Fruit fly (Drosophila melanogaster): ENCODE measurements around the gene NijA.

The NijA gene

dm6 chr3L:10712005-10712404, 15.3 kb upstream of the NijA start:
- TF ChIP-seq CG11456 (GFP tag; IDR thresholded peaks at IDR 0.05) (no peak), pb (GFP tag; optimal IDR thresholded peaks at IDR 0.05) (no peak), CG10543 (GFP tag; optimal IDR thresholded peaks at IDR 0.05) (no peak), zfh1 (GFP tag; IDR thresholded peaks at IDR 0.05) (no peak), Hmr (GFP tag; optimal IDR thresholded peaks at IDR 0.05) (no peak), amos (GFP tag; IDR thresholded peaks at IDR 0.05; ENCODE audit: partially characterized antibody) (no peak), Mad (GFP tag; optimal IDR thresholded peaks at IDR 0.05) (no peak), Dad (GFP tag; optimal IDR thresholded peaks at IDR 0.05) (no peak), CG7928 (GFP tag; optimal IDR thresholded peaks at IDR 0.05) (no peak), en (GFP tag; optimal IDR thresholded peaks at IDR 0.05) (no peak), ranshi (GFP tag; IDR thresholded peaks at IDR 0.05) (no peak), CG12219 (GFP tag; optimal IDR thresholded peaks at IDR 0.05) (no peak)

- TF ChIP-seq hkb (optimal IDR thresholded peaks at IDR 0.05) (no peak), hkb (GFP tag; IDR thresholded peaks at IDR 0.05) (no peak), tna (GFP tag; IDR thresholded peaks at IDR 0.05; ENCODE audit: partially characterized antibody) (no peak), Antp (GFP tag; optimal IDR thresholded peaks at IDR 0.05) (no peak), corto (GFP tag; optimal IDR thresholded peaks at IDR 0.05) (peak; percentile 42), lbe (GFP tag; optimal IDR thresholded peaks at IDR 0.05) (peak; percentile 72)
These were observed 14.7 kb upstream of the NijA start for dm6 chr3L:10711352-10711751.

dm6 chr3L:10709132-10709531, 12.5 kb upstream of the NijA start:
- peak; percentile 48; the same call in 1 of the 2 replicates for TF ChIP-seq Drgx (GFP tag; IDR thresholded peaks at IDR 0.05)
- 0 out of 3 replicates have a peak, but pooled peaks have one; percentile 32 for TF ChIP-seq CG17361 (GFP tag; IDR thresholded peaks at IDR 0.05)
- TF ChIP-seq wor (GFP tag; IDR thresholded peaks at IDR 0.05): no peak
- TF ChIP-seq sens (GFP tag): peak; percentile 20
- TF ChIP-seq row (GFP tag; IDR thresholded peaks at IDR 0.05): peak; percentile 32; the same call in 1 of the 3 replicates
- TF ChIP-seq CG6791 (GFP tag; IDR thresholded peaks at IDR 0.05; ENCODE audit: partially characterized antibody): 0 out of 3 replicates have a peak, but pooled peaks have one; percentile 40
- TF ChIP-seq CG9932 (GFP tag; IDR thresholded peaks at IDR 0.05): no peak
- peak; percentile 17 for TF ChIP-seq gem (tag; optimal IDR thresholded peaks at IDR 0.05)

- TF ChIP-seq bcd (GFP tag; optimal IDR thresholded peaks at IDR 0.05) (no peak), hkb (optimal IDR thresholded peaks at IDR 0.05) (no peak), hkb (GFP tag; IDR thresholded peaks at IDR 0.05) (peak; percentile 22; the same call in 1 of the 2 replicates), sisA (GFP tag; IDR thresholded peaks at IDR 0.05) (no peak), wdn (GFP tag; IDR thresholded peaks at IDR 0.05) (no peak), CHES-1-like (GFP tag; optimal IDR thresholded peaks at IDR 0.05) (no peak), Nf-YA (GFP tag; IDR thresholded peaks at IDR 0.05) (no peak), disco-r (GFP tag; optimal IDR thresholded peaks at IDR 0.05) (no peak), ttk (GFP tag; IDR thresholded peaks at IDR 0.05) (0 out of 2 replicates have a peak, but pooled peaks have one; percentile 24), Dbx (GFP tag; IDR thresholded peaks at IDR 0.05) (0 out of 3 replicates have a peak, but pooled peaks have one; percentile 9), Xrp1 (GFP tag; IDR thresholded peaks at IDR 0.05) (0 out of 2 replicates have a peak, but pooled peaks have one; percentile 26), NC2β (GFP tag; optimal IDR thresholded peaks at IDR 0.05) (no peak), tx (GFP tag; optimal IDR thresholded peaks at IDR 0.05) (no peak), sob (GFP tag; IDR thresholded peaks at IDR 0.05) (no peak), nerfin-2 (GFP tag; IDR thresholded peaks at IDR 0.05; ENCODE audit: partially characterized antibody) (no peak), CG17186 (GFP tag; optimal IDR thresholded peaks at IDR 0.05) (no peak), rib (GFP tag; IDR thresholded peaks at IDR 0.05) (no peak), CG15514 (GFP tag; optimal IDR thresholded peaks at IDR 0.05) (no peak), CG2678 (tag; optimal IDR thresholded peaks at IDR 0.05) (peak; percentile 14), HmgZ (tag; optimal IDR thresholded peaks at IDR 0.05) (no peak), gcm2 (GFP tag; optimal IDR thresholded peaks at IDR 0.05) (no peak), Ada2b (GFP tag; IDR thresholded peaks at IDR 0.05) (peak; percentile 27; the same call in 1 of the 2 replicates), CG5953 (GFP tag; IDR thresholded peaks at IDR 0.05) (no peak), CG11504 (tag; optimal IDR thresholded peaks at IDR 0.05) (peak; percentile 9)
These were observed 7.9 kb upstream of the NijA start for dm6 chr3L:10704482-10704993.
